Worm (Caenorhabditis elegans) whole organism, late embryonic: Measurements from ENCODE around the gene exl-1.

Experiments used
- F13H6.1 ChIP-seq: sonication (generic microtip); optimal IDR thresholded peaks from 2 replicates; lab custom pipeline; 2016; ENCODE audit warnings: missing genetic modification characterization, missing compliant biosample characterization
- K02D7.2 ChIP-seq: sonication (generic microtip); optimal IDR thresholded peaks from 2 replicates; lab custom pipeline; 2017; ENCODE audit warnings: mild to moderate bottlenecking, missing genetic modification characterization, missing compliant biosample characterization
- K09A11.1 ChIP-seq: sonication (generic microtip); optimal IDR thresholded peaks from 2 replicates; lab custom pipeline; 2017; ENCODE audit warnings: antibody characterized with exemption, mild to moderate bottlenecking, missing genetic modification characterization, missing compliant biosample characterization; ENCODE audit not compliant: insufficient read depth
- Y22D7AL.16 ChIP-seq: sonication (generic microtip); optimal IDR thresholded peaks from 2 replicates; lab custom pipeline; 2016; ENCODE audit warnings: missing genetic modification characterization, missing compliant biosample characterization
- ama-1 ChIP-seq: fragments of 150-350 bp; optimal IDR thresholded peaks from 2 replicates; lab custom pipeline; 2014
- ceh-14 ChIP-seq: sonication (generic microtip); optimal IDR thresholded peaks from 2 replicates; lab custom pipeline; 2016; ENCODE audit warnings: missing genotype, missing genetic modification characterization, missing compliant biosample characterization
- ceh-22 ChIP-seq: sonication (generic microtip); optimal IDR thresholded peaks from 2 replicates; lab custom pipeline; 2017; ENCODE audit warnings: missing biosample characterization, missing genetic modification characterization
- ceh-24 ChIP-seq: sonication (generic microtip); optimal IDR thresholded peaks from 2 replicates; lab custom pipeline; 2016; ENCODE audit warnings: mild to moderate bottlenecking, missing genetic modification characterization, missing compliant biosample characterization
- ceh-30 ChIP-seq: fragments of 150-350 bp; optimal IDR thresholded peaks from 2 replicates; lab custom pipeline; 2014; ENCODE audit warnings: missing biosample characterization, missing genetic modification characterization
- ceh-31 ChIP-seq: sonication (generic microtip); optimal IDR thresholded peaks from 2 replicates; lab custom pipeline; 2016; ENCODE audit warnings: missing genetic modification characterization, missing compliant biosample characterization
- ceh-34 ChIP-seq: sonication (generic microtip); optimal IDR thresholded peaks from 2 replicates; lab custom pipeline; 2016; ENCODE audit warnings: mild to moderate bottlenecking, missing genetic modification characterization, missing compliant biosample characterization
- ceh-48 ChIP-seq: sonication (generic microtip); optimal IDR thresholded peaks from 2 replicates; lab custom pipeline; 2016; ENCODE audit warnings: missing genetic modification characterization, inconsistent platforms, missing compliant biosample characterization
- ceh-6 ChIP-seq: fragments of 200-800 bp; sonication (Bioruptor generic); optimal IDR thresholded peaks from 2 replicates; lab custom pipeline; 2018; ENCODE audit warnings: mild to moderate bottlenecking, missing genetic modification characterization, missing compliant biosample characterization
- dmd-4 ChIP-seq: sonication (generic microtip); optimal IDR thresholded peaks from 2 replicates; lab custom pipeline; 2016; ENCODE audit warnings: borderline replicate concordance, missing genetic modification characterization, missing compliant biosample characterization
- dve-1 ChIP-seq: sonication (generic microtip); optimal IDR thresholded peaks from 2 replicates; lab custom pipeline; 2017; ENCODE audit warnings: antibody characterized with exemption, mild to moderate bottlenecking, missing genetic modification characterization, missing compliant biosample characterization
- eyg-1 ChIP-seq: sonication (generic microtip); optimal IDR thresholded peaks from 2 replicates; lab custom pipeline; 2016; ENCODE audit warnings: missing genotype, missing genetic modification characterization, missing compliant biosample characterization
- fax-1 ChIP-seq: sonication (generic microtip); optimal IDR thresholded peaks from 2 replicates; lab custom pipeline; 2016; ENCODE audit warnings: missing genotype, missing genetic modification characterization, missing compliant biosample characterization
- fkh-6 ChIP-seq: sonication (generic microtip); optimal IDR thresholded peaks from 2 replicates; lab custom pipeline; 2016; ENCODE audit warnings: missing genetic modification characterization, missing compliant biosample characterization
- gmeb-2 ChIP-seq: sonication (generic microtip); optimal IDR thresholded peaks from 2 replicates; lab custom pipeline; 2016; ENCODE audit warnings: missing genetic modification characterization, inconsistent platforms, missing compliant biosample characterization
- hlh-6 ChIP-seq: sonication (generic microtip); optimal IDR thresholded peaks from 2 replicates; lab custom pipeline; 2016; ENCODE audit warnings: missing genotype, missing genetic modification characterization, missing compliant biosample characterization
- hlh-8 ChIP-seq: sonication (generic microtip); optimal IDR thresholded peaks from 2 replicates; lab custom pipeline; 2016; ENCODE audit warnings: missing genotype, missing genetic modification characterization, missing compliant biosample characterization
- nfya-1 ChIP-seq: sonication (generic microtip); optimal IDR thresholded peaks from 2 replicates; lab custom pipeline; 2017; ENCODE audit warnings: missing genetic modification characterization, mild to moderate bottlenecking, missing compliant biosample characterization, antibody characterized with exemption, moderate library complexity
- nhr-11 ChIP-seq: fragments of 150-350 bp; optimal IDR thresholded peaks from 2 replicates; lab custom pipeline; 2014; ENCODE audit warnings: missing biosample characterization, missing genetic modification characterization
- nhr-232 ChIP-seq: sonication (generic microtip); optimal IDR thresholded peaks from 2 replicates; lab custom pipeline; 2016; ENCODE audit warnings: missing genetic modification characterization, missing compliant biosample characterization
- npax-4 ChIP-seq: sonication (generic microtip); optimal IDR thresholded peaks from 2 replicates; lab custom pipeline; 2016; ENCODE audit warnings: missing genetic modification characterization, missing compliant biosample characterization
- pat-9 ChIP-seq: fragments of 200-800 bp; sonication (Bioruptor generic); optimal IDR thresholded peaks from 2 replicates; lab custom pipeline; 2018; ENCODE audit warnings: mild to moderate bottlenecking, missing genetic modification characterization, moderate library complexity, missing compliant biosample characterization
- pqm-1 ChIP-seq: sonication (generic microtip); optimal IDR thresholded peaks from 2 replicates; lab custom pipeline; 2016; ENCODE audit warnings: missing genetic modification characterization, missing compliant biosample characterization
- pros-1 ChIP-seq: fragments of 150-350 bp; optimal IDR thresholded peaks from 2 replicates; lab custom pipeline; 2014; ENCODE audit warnings: missing biosample characterization, missing genetic modification reagents, missing genetic modification characterization
- ref-2 ChIP-seq: sonication (generic microtip); optimal IDR thresholded peaks from 2 replicates; lab custom pipeline; 2016; ENCODE audit warnings: missing genetic modification characterization, missing compliant biosample characterization
- rnt-1 ChIP-seq: sonication (generic microtip); optimal IDR thresholded peaks from 2 replicates; lab custom pipeline; 2016; ENCODE audit warnings: missing genetic modification characterization, missing compliant biosample characterization
- sdc-2 ChIP-seq: sonication (generic microtip); optimal IDR thresholded peaks from 2 replicates; lab custom pipeline; 2016; ENCODE audit warnings: missing genotype, missing genetic modification characterization, missing compliant biosample characterization
- syd-9 ChIP-seq: sonication (generic microtip); optimal IDR thresholded peaks from 2 replicates; lab custom pipeline; 2016; ENCODE audit warnings: mild to moderate bottlenecking, missing genetic modification characterization, moderate library complexity, missing compliant biosample characterization
- tbx-2 ChIP-seq: sonication (generic microtip); optimal IDR thresholded peaks from 2 replicates; lab custom pipeline; 2016; ENCODE audit warnings: missing genetic modification characterization, missing compliant biosample characterization
- tbx-7 ChIP-seq: sonication (generic microtip); optimal IDR thresholded peaks from 2 replicates; lab custom pipeline; 2016; ENCODE audit warnings: missing genotype, missing genetic modification characterization, missing compliant biosample characterization
- unc-3 ChIP-seq, 2 experiments: fragments of 200-800 bp in 1 of 2; sonication (Bioruptor generic) in 1 of 2; sonication (generic microtip) in 1 of 2; conservative IDR thresholded peaks in 1 of 2; optimal IDR thresholded peaks in 1 of 2; 2 replicates each; pipeline versions ENCODE4 v1.3.6 to Lab custom; 2016 to 2022; ENCODE audit warnings: missing compliant biosample characterization in 2 of 2, missing genetic modification characterization in 2 of 2, missing genetic modification reagents in 1 of 2
- unc-42 ChIP-seq: sonication (generic microtip); optimal IDR thresholded peaks from 2 replicates; lab custom pipeline; 2016; ENCODE audit warnings: missing genotype, missing genetic modification characterization, missing compliant biosample characterization

The exl-1 gene

DNA sequence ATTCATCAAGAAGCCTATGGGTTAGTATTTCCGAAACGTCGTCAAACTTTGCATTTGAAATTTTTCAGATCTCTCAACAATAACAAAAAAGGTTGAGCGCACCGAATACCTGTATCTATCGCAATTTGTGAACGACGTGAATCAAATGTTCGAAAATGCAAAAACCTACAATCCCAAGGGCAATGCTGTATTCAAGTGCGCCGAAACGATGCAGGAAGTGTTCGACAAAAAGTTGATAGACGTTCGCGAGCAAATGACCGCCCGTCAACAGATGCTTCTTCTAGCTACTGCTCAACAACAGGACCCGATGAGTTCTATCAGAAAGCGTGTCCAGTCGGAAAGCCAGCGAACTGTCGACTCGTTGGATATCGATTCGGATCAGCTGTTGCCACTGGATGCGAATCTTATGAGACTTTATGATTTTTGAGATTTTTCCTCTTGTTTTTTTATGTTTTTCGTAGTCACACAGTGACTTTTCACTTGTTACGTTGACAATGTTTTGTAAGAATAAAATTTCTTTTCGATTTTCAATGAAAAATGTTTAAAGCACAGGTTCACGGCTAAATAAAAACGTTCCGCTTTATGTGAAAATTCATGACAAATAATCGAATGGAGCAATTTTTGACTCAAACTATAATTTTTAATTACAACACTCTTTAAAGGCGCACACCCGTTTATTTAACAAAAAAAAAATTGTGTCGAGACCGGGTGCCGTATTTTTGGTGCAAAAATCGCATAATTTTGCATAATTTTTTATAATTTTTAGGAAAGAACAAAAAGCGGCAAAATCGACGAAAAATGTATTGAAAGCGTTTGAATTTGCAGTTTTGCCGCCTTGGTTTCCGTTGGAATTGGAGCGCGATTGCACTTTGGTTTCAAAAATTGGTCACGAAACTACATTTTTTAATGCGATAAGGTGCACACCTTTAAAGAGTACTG, 5.7 kb downstream of the exl-1 start:
- TF ChIP-seq ama-1 (lab: Kevin White, UChicago) (peak; percentile 28), hlh-8 (tag; lab: Kevin White, UChicago) (no peak), tbx-2 (tag; lab: Kevin White, UChicago) (peak; percentile 5), pros-1 (tag; lab: Kevin White, UChicago) (no peak), unc-3 (GFP tag; conservative IDR thresholded peaks at IDR 0.05; lab: Robert Waterston, UW) (no peak), unc-3 (tag; optimal IDR thresholded peaks at IDR 0.05; lab: Kevin White, UChicago) (no peak), ceh-30 (tag; lab: Kevin White, UChicago) (peak; percentile 66), syd-9 (tag; lab: Kevin White, UChicago) (no peak), rnt-1 (tag; lab: Kevin White, UChicago) (no peak), pqm-1 (tag; lab: Kevin White, UChicago) (no peak), unc-42 (tag; lab: Kevin White, UChicago) (no peak), npax-4 (no peak), hlh-6 (tag; lab: Kevin White, UChicago) (no peak), ceh-48 (tag; lab: Kevin White, UChicago) (no peak), Y22D7AL.16 (tag; lab: Kevin White, UChicago) (no peak), ceh-6 (GFP tag; lab: Kevin White, UChicago) (no peak), nfya-1 (tag; lab: Kevin White, UChicago) (no peak), tbx-7 (tag; lab: Kevin White, UChicago) (no peak), fax-1 (tag; lab: Kevin White, UChicago) (no peak), dmd-4 (tag; lab: Kevin White, UChicago) (peak; percentile 4), K09A11.1 (tag; lab: Kevin White, UChicago) (no peak), K02D7.2 (no peak), ceh-14 (tag; lab: Kevin White, UChicago) (no peak), ceh-31 (tag; lab: Kevin White, UChicago) (peak; percentile 2), ref-2 (tag; lab: Kevin White, UChicago) (no peak), ceh-24 (tag; lab: Kevin White, UChicago) (peak; percentile 32), eyg-1 (no peak), ceh-22 (no peak)

- TF ChIP-seq nhr-11 (tag; lab: Kevin White, UChicago), result no peak
- no peak for TF ChIP-seq K09A11.1 (tag; lab: Kevin White, UChicago)
- TF ChIP-seq gmeb-2 (tag; lab: Kevin White, UChicago), result no peak
- no peak for TF ChIP-seq dve-1 (tag; lab: Kevin White, UChicago)
- peak; percentile 3 for TF ChIP-seq ceh-34 (tag; lab: Kevin White, UChicago)
- no peak for TF ChIP-seq nfya-1 (tag; lab: Kevin White, UChicago)
- TF ChIP-seq pat-9 (tag; lab: Kevin White, UChicago), result no peak
- TF ChIP-seq nhr-232 (tag; lab: Kevin White, UChicago), result no peak
- no peak for TF ChIP-seq ceh-31 (tag; lab: Kevin White, UChicago)
- TF ChIP-seq dmd-4 (tag; lab: Kevin White, UChicago), result no peak
- peak; percentile 56 for TF ChIP-seq fkh-6 (tag; lab: Kevin White, UChicago)
- no peak for TF ChIP-seq npax-4
- peak; percentile 52 for TF ChIP-seq sdc-2 (tag; lab: Kevin White, UChicago)
- TF ChIP-seq F13H6.1 (tag; lab: Kevin White, UChicago), result no peak
- no peak for TF ChIP-seq syd-9 (tag; lab: Kevin White, UChicago)
- TF ChIP-seq, all 69 proteins: peak for 3
These were observed 6.9 kb downstream of the exl-1 start for ce11 chrII:14406117-14406935.
